Worm (Caenorhabditis elegans): ENCODE data around the gene tph-1.

- no peak for TF ChIP-seq let-607 (tag; optimal IDR thresholded peaks at IDR 0.05)
- no peak for TF ChIP-seq F33H1.4 (GFP tag; IDR thresholded peaks at IDR 0.05)
These were observed 5.3 kb upstream of the tph-1 start, which contains the start of gene rol-8 for ce11 chrII:7543808-7544207.

All from whole organism, young adult.